Worm (Caenorhabditis elegans) whole organism, L3 larva: Measurements from ENCODE around the gene F32D8.15.

ENCODE experiments used
- ZK546.5 ChIP-seq: sonication (generic microtip); optimal IDR thresholded peaks from 2 replicates; lab custom pipeline; 2017; ENCODE audit warnings: missing biosample characterization, missing genetic modification characterization
- aly-2 ChIP-seq: fragments of 150-350 bp; optimal IDR thresholded peaks from 2 replicates; lab custom pipeline; 2014; ENCODE audit warnings: missing biosample characterization, missing genetic modification characterization
- ama-1 ChIP-seq: fragments of 150-350 bp; optimal IDR thresholded peaks from 2 replicates; lab custom pipeline; 2018
- ceh-28 ChIP-seq: fragments of 150-350 bp; optimal IDR thresholded peaks from 2 replicates; lab custom pipeline; 2014; ENCODE audit warnings: missing biosample characterization, missing genetic modification reagents, missing genetic modification characterization
- ceh-9 ChIP-seq: sonication (generic microtip); optimal IDR thresholded peaks from 2 replicates; lab custom pipeline; 2018; ENCODE audit warnings: missing biosample characterization, missing genetic modification characterization
- egl-5 ChIP-seq: fragments of 150-350 bp; optimal IDR thresholded peaks from 2 replicates; lab custom pipeline; 2017; ENCODE audit warnings: missing biosample characterization, missing genetic modification reagents, missing genetic modification characterization, inconsistent platforms
- elt-2 ChIP-seq: sonication (generic microtip); optimal IDR thresholded peaks from 2 replicates; lab custom pipeline; 2016; ENCODE audit warnings: missing genetic modification reagents, mild to moderate bottlenecking, missing genetic modification characterization, missing compliant biosample characterization
- elt-3 ChIP-seq, 3 experiments: fragments of 150-350 bp in 1 of 3; sonication (generic microtip) in 2 of 3; optimal IDR thresholded peaks; 2 replicates in 2 of 3; 4 replicates in 1 of 3; lab custom pipeline; 2014 to 2017; ENCODE audit warnings: missing biosample characterization in 3 of 3, missing genetic modification characterization in 3 of 3
- fkh-10 ChIP-seq: sonication (generic microtip); optimal IDR thresholded peaks from 2 replicates; lab custom pipeline; 2017; ENCODE audit warnings: missing biosample characterization, missing genetic modification reagents, missing genetic modification characterization
- hmg-11 ChIP-seq: sonication (generic microtip); optimal IDR thresholded peaks from 2 replicates; lab custom pipeline; 2016; ENCODE audit warnings: missing genetic modification characterization, missing compliant biosample characterization
- jun-1 ChIP-seq: fragments of 150-350 bp; optimal IDR thresholded peaks from 2 replicates; lab custom pipeline; 2014; ENCODE audit warnings: missing biosample characterization, missing genetic modification reagents, missing genetic modification characterization
- lin-15B ChIP-seq: fragments of 150-350 bp; optimal IDR thresholded peaks from 2 replicates; lab custom pipeline; 2014; ENCODE audit warnings: missing biosample characterization, missing genetic modification characterization
- lin-39 ChIP-seq: fragments of 150-350 bp; optimal IDR thresholded peaks from 2 replicates; lab custom pipeline; 2018; ENCODE audit warnings: missing biosample characterization, missing genetic modification reagents, missing genetic modification characterization
- lsy-12 ChIP-seq: sonication (generic microtip); optimal IDR thresholded peaks from 2 replicates; lab custom pipeline; 2016; ENCODE audit warnings: mild to moderate bottlenecking, missing genetic modification characterization, missing compliant biosample characterization
- mml-1 ChIP-seq: fragments of 150-350 bp; sonication (generic microtip); optimal IDR thresholded peaks from 3 replicates; lab custom pipeline; 2014; ENCODE audit warnings: missing biosample characterization, missing genetic modification characterization
- nfya-1 ChIP-seq: sonication (generic microtip); optimal IDR thresholded peaks from 2 replicates; lab custom pipeline; 2017; ENCODE audit warnings: missing genetic modification characterization, mild to moderate bottlenecking, missing compliant biosample characterization, antibody characterized with exemption, moderate library complexity; ENCODE audit not compliant: insufficient read depth
- nhr-11 ChIP-seq: fragments of 150-350 bp; optimal IDR thresholded peaks from 2 replicates; lab custom pipeline; 2014; ENCODE audit warnings: missing biosample characterization, missing genetic modification characterization
- nhr-12 ChIP-seq: fragments of 150-350 bp; optimal IDR thresholded peaks from 2 replicates; lab custom pipeline; 2014; ENCODE audit warnings: missing biosample characterization, missing genetic modification characterization
- nhr-23 ChIP-seq: fragments of 150-350 bp; optimal IDR thresholded peaks from 2 replicates; lab custom pipeline; 2014; ENCODE audit warnings: missing biosample characterization, missing genetic modification reagents, missing genetic modification characterization
- nhr-237 ChIP-seq: fragments of 150-350 bp; optimal IDR thresholded peaks from 2 replicates; lab custom pipeline; 2014; ENCODE audit warnings: missing biosample characterization, missing genetic modification characterization
- nhr-25 ChIP-seq: sonication (generic microtip); optimal IDR thresholded peaks from 2 replicates; lab custom pipeline; 2017; ENCODE audit warnings: missing biosample characterization, missing genetic modification characterization
- nhr-28 ChIP-seq: fragments of 150-350 bp; optimal IDR thresholded peaks from 2 replicates; lab custom pipeline; 2014; ENCODE audit warnings: missing biosample characterization, missing genetic modification characterization
- nhr-43 ChIP-seq: sonication (generic microtip); optimal IDR thresholded peaks from 2 replicates; lab custom pipeline; 2016; ENCODE audit warnings: mild to moderate bottlenecking, missing genetic modification characterization, missing compliant biosample characterization; ENCODE audit not compliant: poor library complexity, severe bottlenecking
- nhr-67 ChIP-seq: fragments of 150-350 bp; optimal IDR thresholded peaks from 2 replicates; lab custom pipeline; 2014; ENCODE audit warnings: missing biosample characterization, missing genetic modification characterization
- nhr-76 ChIP-seq: fragments of 150-350 bp; sonication (generic microtip); optimal IDR thresholded peaks from 5 replicates; lab custom pipeline; 2014; ENCODE audit warnings: missing biosample characterization, missing genetic modification characterization
- nhr-77 ChIP-seq: fragments of 150-350 bp; optimal IDR thresholded peaks from 2 replicates; lab custom pipeline; 2014; ENCODE audit warnings: missing biosample characterization, missing genetic modification characterization
- pqm-1 ChIP-seq: fragments of 150-350 bp; optimal IDR thresholded peaks from 2 replicates; lab custom pipeline; 2017; ENCODE audit warnings: missing biosample characterization, missing genetic modification characterization, inconsistent platforms
- sea-2 ChIP-seq: fragments of 150-350 bp; sonication (generic microtip); optimal IDR thresholded peaks from 4 replicates; lab custom pipeline; 2014; ENCODE audit warnings: missing biosample characterization, missing genetic modification reagents, missing genetic modification characterization
- skn-1 ChIP-seq: fragments of 150-350 bp; optimal IDR thresholded peaks from 2 replicates; lab custom pipeline; 2014; ENCODE audit warnings: missing biosample characterization, missing genetic modification characterization
- snpc-4 ChIP-seq: fragments of 150-350 bp; optimal IDR thresholded peaks from 2 replicates; lab custom pipeline; 2014; ENCODE audit warnings: missing biosample characterization, missing genetic modification characterization
- tbx-2 ChIP-seq: sonication (generic microtip); optimal IDR thresholded peaks from 2 replicates; lab custom pipeline; 2016; ENCODE audit warnings: mild to moderate bottlenecking, missing genetic modification characterization, missing compliant biosample characterization
- unc-39 ChIP-seq: sonication (generic microtip); optimal IDR thresholded peaks from 4 replicates; lab custom pipeline; 2017; ENCODE audit warnings: missing biosample characterization, missing genetic modification characterization
- zag-1 ChIP-seq: fragments of 150-350 bp; optimal IDR thresholded peaks from 2 replicates; lab custom pipeline; 2014; ENCODE audit warnings: missing biosample characterization, missing genetic modification characterization
- ztf-11 ChIP-seq: fragments of 150-350 bp; optimal IDR thresholded peaks from 2 replicates; lab custom pipeline; 2014; ENCODE audit warnings: missing biosample characterization, missing genetic modification characterization

F32D8.15 gene

DNA sequence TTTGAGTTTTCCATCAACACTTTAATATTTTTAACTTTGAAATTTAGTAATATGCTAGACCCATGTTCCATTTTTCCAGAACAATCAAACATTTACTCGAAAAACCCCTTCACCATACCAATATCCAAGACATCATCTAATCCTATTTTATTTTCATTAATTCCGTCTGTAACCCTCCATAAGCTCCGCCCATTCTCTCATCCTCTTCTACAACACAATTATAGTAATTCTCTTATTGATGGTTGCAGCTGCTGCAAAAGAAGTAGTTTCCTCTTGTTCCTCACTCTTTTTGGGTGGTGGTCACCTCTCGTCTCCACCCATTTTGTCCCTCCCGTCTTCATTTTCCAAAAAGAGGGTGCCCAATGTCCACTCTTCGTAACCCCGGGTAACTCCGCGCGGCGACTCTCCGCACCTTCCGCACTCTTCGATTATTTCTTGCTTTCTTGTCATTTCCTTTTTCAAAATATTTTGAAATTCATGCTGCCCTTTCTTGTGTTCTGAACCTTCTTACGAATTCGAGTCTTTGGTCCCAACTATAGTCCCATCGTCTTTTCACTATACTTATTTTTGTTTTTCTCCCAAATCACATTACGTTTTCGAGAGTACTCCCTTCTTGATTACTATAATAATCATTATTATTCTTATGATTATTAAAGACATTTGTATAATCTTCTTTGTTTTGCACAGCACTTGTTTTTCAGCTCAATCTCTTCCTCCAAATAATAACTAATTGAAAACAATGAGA is 23.5 kb upstream of the F32D8.15 start, which contains the start of gene F32D8.1:
Gene F32D8.1 (plus strand): TSS at position 695 of the 745 bp plus-strand sequence.
- TF ChIP-seq nhr-23 (tag; lab: Kevin White, UChicago): no peak
- TF ChIP-seq hmg-11: no peak
- no peak for TF ChIP-seq jun-1
- TF ChIP-seq unc-39 (tag; lab: Kevin White, UChicago): no peak
- no peak for TF ChIP-seq mml-1 (tag; lab: Kevin White, UChicago)
- TF ChIP-seq nhr-76 (tag; lab: Kevin White, UChicago): no peak
- no peak for TF ChIP-seq pqm-1 (tag; lab: Kevin White, UChicago)
- no peak for TF ChIP-seq nhr-237 (tag; lab: Kevin White, UChicago)
- no peak for TF ChIP-seq nhr-43 (tag; lab: Kevin White, UChicago)
- TF ChIP-seq tbx-2 (tag; lab: Kevin White, UChicago): no peak
- no peak for TF ChIP-seq nhr-67 (tag; lab: Kevin White, UChicago)

DNA sequence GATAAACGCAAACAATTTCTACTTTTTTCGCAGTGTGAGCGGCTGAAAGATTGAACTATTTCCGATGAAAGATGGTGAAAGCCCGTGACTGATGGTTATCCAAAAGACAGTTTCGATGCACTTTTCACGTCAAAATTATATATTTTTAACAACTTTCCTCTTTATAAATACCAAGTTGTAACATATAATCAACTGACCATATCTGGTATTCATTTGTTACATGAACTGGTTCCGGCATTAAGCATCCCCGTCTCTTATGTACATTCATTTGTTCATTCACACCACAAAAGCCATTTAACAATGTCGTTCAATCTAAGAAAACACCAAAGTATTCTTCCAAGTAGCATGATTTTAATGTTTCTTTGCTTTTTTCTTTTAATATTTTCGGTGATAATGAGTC is 20.4 kb upstream of the F32D8.15 start, which contains the start of gene F32D8.2:
Gene F32D8.2 (plus strand): TSS at position 301 of the 400 bp plus-strand sequence.
- TF ChIP-seq fkh-10: no peak
- no peak for TF ChIP-seq elt-3 (tag; optimal IDR thresholded peaks at IDR 0.05; lab: Kevin White, UChicago)
- no peak for TF ChIP-seq jun-1
- TF ChIP-seq, all 47 proteins: peak for 0

DNA sequence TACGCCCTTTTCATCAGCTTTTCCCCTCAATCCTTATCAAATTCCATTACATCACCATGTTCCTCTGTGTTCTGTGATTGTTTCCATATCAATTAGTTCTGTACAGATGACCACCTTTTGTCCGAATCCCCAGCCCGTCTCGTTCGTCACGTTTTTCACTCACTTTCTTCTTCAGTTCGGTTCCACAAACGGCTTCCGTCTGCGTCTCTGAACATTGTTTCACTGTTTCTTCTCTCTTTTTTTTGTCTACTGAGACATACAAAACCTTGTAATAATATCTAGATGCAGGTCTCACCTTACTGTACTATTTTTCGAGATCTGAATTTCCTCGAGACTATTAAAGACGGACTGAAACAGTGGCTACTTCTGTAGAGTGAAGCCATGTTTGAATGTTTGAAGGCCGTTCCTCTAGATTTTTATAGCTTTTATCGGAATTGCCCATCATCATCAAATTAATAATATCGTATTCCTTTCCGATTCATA is 17.4 kb upstream of the F32D8.15 start, which contains the start of gene F32D8.3:
Gene F32D8.3 (plus strand): TSS at position 433 of the 483 bp plus-strand sequence.
- TF ChIP-seq nhr-25 (peak; percentile 55), aly-2 (tag; lab: Kevin White, UChicago) (no peak), nhr-28 (tag; lab: Kevin White, UChicago) (no peak), nhr-23 (tag; lab: Kevin White, UChicago) (peak; percentile 3), ceh-28 (no peak), zag-1 (tag; lab: Kevin White, UChicago) (no peak), nfya-1 (tag; lab: Kevin White, UChicago) (no peak), nhr-12 (tag; lab: Kevin White, UChicago) (no peak), nhr-43 (tag; lab: Kevin White, UChicago) (peak; percentile 35), ztf-11 (tag; lab: Kevin White, UChicago) (no peak), lsy-12 (tag; lab: Kevin White, UChicago) (no peak), ceh-9 (tag; lab: Kevin White, UChicago) (no peak), lin-15B (no peak), nhr-77 (tag; lab: Kevin White, UChicago) (no peak), nhr-67 (tag; lab: Kevin White, UChicago) (no peak), unc-39 (tag; lab: Kevin White, UChicago) (no peak), pqm-1 (tag; lab: Kevin White, UChicago) (no peak), elt-3 (tag; optimal IDR thresholded peaks at IDR 0.05; lab: Kevin White, UChicago) (peak in 1 of 3 experiments; percentile 19), sea-2 (GFP tag; lab: Kevin White, UChicago) (no peak), egl-5 (tag; lab: Kevin White, UChicago) (no peak), lin-39 (tag; lab: Kevin White, UChicago) (no peak), hmg-11 (no peak)

DNA sequence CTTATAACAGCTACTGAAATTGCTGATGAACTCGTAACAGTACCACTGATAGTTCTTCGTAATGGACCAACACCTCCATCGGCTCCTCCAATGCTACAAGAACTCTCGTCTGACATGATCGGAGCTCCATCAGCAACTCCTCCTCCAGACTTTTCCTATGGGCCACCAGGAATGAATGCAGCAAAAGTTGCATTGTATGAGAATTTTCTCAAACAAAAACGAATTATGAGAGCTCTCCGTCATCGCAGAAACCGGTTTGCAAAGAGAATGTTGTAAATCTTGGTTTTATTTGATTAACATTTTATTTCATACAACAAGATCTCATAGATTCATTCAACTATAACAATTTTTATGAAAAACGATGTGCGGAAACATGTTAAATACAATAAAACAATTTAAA is 16.3 kb upstream of the F32D8.15 start:
- TF ChIP-seq nhr-43 (tag; lab: Kevin White, UChicago): peak; percentile 52
- TF ChIP-seq nhr-11: no peak
- no peak for TF ChIP-seq skn-1
- no peak for TF ChIP-seq pqm-1 (tag; lab: Kevin White, UChicago)
- peak; percentile 69 for TF ChIP-seq ama-1 (lab: Kevin White, UChicago)
- TF ChIP-seq, all 47 proteins: peak for 2

DNA sequence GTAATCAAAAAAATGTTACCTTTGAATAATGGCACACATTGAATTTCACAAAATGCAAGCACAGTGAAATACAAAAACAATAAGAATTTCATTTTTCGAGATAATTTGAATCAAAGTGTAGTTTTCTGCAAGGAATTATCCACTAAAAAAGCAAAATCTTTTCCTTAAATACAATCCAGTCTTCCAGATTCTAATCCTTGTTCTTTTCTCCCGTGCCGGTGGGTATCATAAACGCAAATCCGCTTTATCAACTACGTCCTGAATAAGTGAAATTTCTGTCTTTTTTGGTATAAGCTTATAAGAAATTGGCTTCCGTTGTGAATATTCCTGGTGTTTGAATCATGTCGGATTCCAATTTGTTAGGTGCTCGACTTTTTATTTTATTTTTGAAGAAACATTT is 15.7 kb upstream of the F32D8.15 start:
- TF ChIP-seq elt-2 (tag; lab: Kevin White, UChicago) (no peak), nhr-76 (tag; lab: Kevin White, UChicago) (no peak), nhr-43 (tag; lab: Kevin White, UChicago) (peak; percentile 23), fkh-10 (no peak), snpc-4 (no peak), ZK546.5 (no peak)
